Worm (Caenorhabditis elegans) whole organism, L3 larva: ENCODE measurements around the gene T04B2.7.

Experiments
- ama-1 ChIP-seq: fragments of 150-350 bp; optimal IDR thresholded peaks from 2 replicates; lab custom pipeline; 2018
- ceh-9 ChIP-seq: sonication (generic microtip); optimal IDR thresholded peaks from 2 replicates; lab custom pipeline; 2018; ENCODE audit warnings: missing biosample characterization, missing genetic modification characterization
- elt-3 ChIP-seq, 3 experiments: fragments of 150-350 bp in 1 of 3; sonication (generic microtip) in 2 of 3; optimal IDR thresholded peaks; 2 replicates in 2 of 3; 4 replicates in 1 of 3; lab custom pipeline; 2014 to 2017; ENCODE audit warnings: missing biosample characterization in 3 of 3, missing genetic modification characterization in 3 of 3
- fos-1 ChIP-seq: fragments of 150-350 bp; optimal IDR thresholded peaks from 2 replicates; lab custom pipeline; 2014; ENCODE audit warnings: missing biosample characterization, missing genetic modification characterization
- nhr-237 ChIP-seq: fragments of 150-350 bp; optimal IDR thresholded peaks from 2 replicates; lab custom pipeline; 2014; ENCODE audit warnings: missing biosample characterization, missing genetic modification characterization
- nhr-77 ChIP-seq: fragments of 150-350 bp; optimal IDR thresholded peaks from 2 replicates; lab custom pipeline; 2014; ENCODE audit warnings: missing biosample characterization, missing genetic modification characterization
- pha-4 ChIP-seq: fragments of 150-350 bp; optimal IDR thresholded peaks from 2 replicates; lab custom pipeline; 2014; ENCODE audit warnings: missing biosample characterization, missing genetic modification reagents, missing genetic modification characterization
- snpc-4 ChIP-seq: fragments of 150-350 bp; optimal IDR thresholded peaks from 2 replicates; lab custom pipeline; 2014; ENCODE audit warnings: missing biosample characterization, missing genetic modification characterization
- unc-62 ChIP-seq: fragments of 150-350 bp; sonication (generic microtip); optimal IDR thresholded peaks from 4 replicates; lab custom pipeline; 2014; ENCODE audit warnings: missing biosample characterization, missing genetic modification reagents, missing genetic modification characterization

DNA sequence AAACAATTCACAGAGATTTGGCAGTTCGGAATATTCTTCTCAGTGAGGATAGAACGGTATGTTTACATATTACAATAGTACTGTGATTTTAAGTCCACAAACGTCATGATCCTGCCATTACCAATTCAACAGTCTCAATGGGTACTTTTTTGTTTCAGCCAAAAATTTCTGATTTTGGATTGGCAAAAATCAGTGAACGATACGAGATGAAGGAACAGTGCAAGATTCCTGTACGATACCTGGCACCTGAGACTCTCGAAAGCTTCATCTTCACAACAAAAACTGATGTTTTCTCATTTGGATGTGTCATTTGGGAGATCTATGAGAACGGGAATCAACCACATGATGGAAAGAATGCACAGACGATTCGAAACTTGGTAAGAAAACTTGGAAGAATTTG lies 22.0 kb upstream of the T04B2.7 start:
- no peak for TF ChIP-seq unc-62 (GFP tag; lab: Kevin White, UChicago)
- no peak for TF ChIP-seq snpc-4
- TF ChIP-seq ama-1 (lab: Kevin White, UChicago): no peak
- no peak for TF ChIP-seq pha-4 (tag; lab: Kevin White, UChicago)
- TF ChIP-seq elt-3 (tag; optimal IDR thresholded peaks at IDR 0.05; lab: Kevin White, UChicago): no peak
- no peak for TF ChIP-seq nhr-77 (tag; lab: Kevin White, UChicago)
- no peak for TF ChIP-seq fos-1 (tag; lab: Kevin White, UChicago)
- TF ChIP-seq ceh-9 (tag; lab: Kevin White, UChicago): no peak
- TF ChIP-seq nhr-237 (tag; lab: Kevin White, UChicago): no peak
